Fruit fly (Drosophila melanogaster) whole organism, embryonic: ENCODE measurements around the gene CG32720.

Source experiments
- Awh ChIP-seq: fragments of 200-800 bp; sonication (Bioruptor generic); IDR thresholded peaks from 2 replicates; pipeline ENCODE4, ENCODE4 v1.3.6; 2022; ENCODE audit warnings: missing biosample characterization, missing genetic modification characterization
- CG10209 ChIP-seq: fragments of 200-800 bp; sonication (Bioruptor generic); optimal IDR thresholded peaks from 3 replicates; lab custom pipeline; 2017; ENCODE audit warnings: missing biosample characterization, mild to moderate bottlenecking, missing genetic modification characterization, missing genetic modification reagents
- CG11723 ChIP-seq: fragments of 200-800 bp; sonication (Bioruptor generic); optimal IDR thresholded peaks from 2 replicates; lab custom pipeline; 2017; ENCODE audit warnings: missing biosample characterization, mild to moderate bottlenecking, missing genetic modification characterization
- CG12391 ChIP-seq: fragments of 200-800 bp; sonication (Bioruptor generic); optimal IDR thresholded peaks from 3 replicates; lab custom pipeline; 2018; ENCODE audit warnings: missing biosample characterization, mild to moderate bottlenecking, missing genetic modification characterization, moderate library complexity
- CG12744 ChIP-seq: fragments of 200-800 bp; sonication (Bioruptor generic); optimal IDR thresholded peaks from 2 replicates; lab custom pipeline; 2016; ENCODE audit warnings: missing biosample characterization, missing genetic modification characterization
- CG13624 ChIP-seq: fragments of 200-800 bp; sonication (Bioruptor generic); optimal IDR thresholded peaks from 2 replicates; lab custom pipeline; 2016; ENCODE audit warnings: missing biosample characterization, missing genetic modification characterization
- CG15479 ChIP-seq: fragments of 200-800 bp; sonication (Bioruptor generic); optimal IDR thresholded peaks from 3 replicates; lab custom pipeline; 2019; ENCODE audit warnings: missing biosample characterization, mild to moderate bottlenecking, missing genetic modification characterization, moderate library complexity
- CG16813 ChIP-seq: fragments of 200-800 bp; sonication (Bioruptor generic); IDR thresholded peaks from 3 replicates; pipeline ENCODE4 v1.3.6; 2022; ENCODE audit warnings: missing biosample characterization, missing genetic modification characterization; ENCODE audit not compliant: partially characterized antibody
- CG17829 ChIP-seq: fragments of 200-800 bp; optimal IDR thresholded peaks from 2 replicates; lab custom pipeline; 2019; ENCODE audit warnings: missing biosample characterization, mild to moderate bottlenecking, missing genetic modification characterization, moderate library complexity
- CG2889 ChIP-seq: fragments of 200-800 bp; sonication (Bioruptor generic); IDR thresholded peaks from 3 replicates; pipeline ENCODE4 v1.3.6; 2022; ENCODE audit warnings: missing biosample characterization, missing genetic modification characterization
- CG3281 ChIP-seq: fragments of 200-800 bp; sonication (Bioruptor generic); optimal IDR thresholded peaks from 3 replicates; lab custom pipeline; 2017; ENCODE audit warnings: missing biosample characterization, mild to moderate bottlenecking, missing genetic modification characterization
- CG3407 ChIP-seq: fragments of 200-800 bp; sonication (Bioruptor generic); optimal IDR thresholded peaks from 2 replicates; lab custom pipeline; 2018; ENCODE audit warnings: missing biosample characterization, mild to moderate bottlenecking, missing genetic modification characterization
- CG34224 ChIP-seq: fragments of 200-800 bp; sonication (Bioruptor generic); IDR thresholded peaks from 3 replicates; pipeline ENCODE4 v1.3.6; 2022; ENCODE audit warnings: missing biosample characterization, missing genetic modification characterization; ENCODE audit not compliant: partially characterized antibody
- CG7839 ChIP-seq: fragments of 200-800 bp; sonication (Bioruptor generic); optimal IDR thresholded peaks from 3 replicates; lab custom pipeline; 2018; ENCODE audit warnings: missing biosample characterization, mild to moderate bottlenecking, missing genetic modification characterization, moderate library complexity
- CG8924 ChIP-seq: fragments of 200-800 bp; optimal IDR thresholded peaks from 3 replicates; lab custom pipeline; 2019; ENCODE audit warnings: missing biosample characterization, mild to moderate bottlenecking, missing genetic modification characterization, moderate library complexity
- Camta ChIP-seq: fragments of 200-800 bp; sonication (Bioruptor generic); optimal IDR thresholded peaks from 2 replicates; lab custom pipeline; 2016; ENCODE audit warnings: missing biosample characterization, missing genetic modification characterization
- Dp ChIP-seq: fragments of 200-800 bp; sonication (Bioruptor generic); optimal IDR thresholded peaks from 2 replicates; lab custom pipeline; 2018; ENCODE audit warnings: missing biosample characterization, mild to moderate bottlenecking, missing genetic modification characterization, moderate library complexity
- Fer1 ChIP-seq: fragments of 200-800 bp; sonication (Bioruptor generic); optimal IDR thresholded peaks from 2 replicates; lab custom pipeline; 2017; ENCODE audit warnings: missing biosample characterization, mild to moderate bottlenecking, missing genetic modification characterization
- HHEX ChIP-seq: fragments of 200-800 bp; sonication (Bioruptor generic); optimal IDR thresholded peaks from 3 replicates; lab custom pipeline; 2017; ENCODE audit warnings: missing biosample characterization, mild to moderate bottlenecking, missing genetic modification characterization, missing genetic modification reagents
- Max ChIP-seq: fragments of 200-800 bp; sonication (Bioruptor generic); optimal IDR thresholded peaks from 2 replicates; lab custom pipeline; 2016; ENCODE audit warnings: missing biosample characterization, mild to moderate bottlenecking, missing genetic modification characterization
- Mes4 ChIP-seq: fragments of 200-800 bp; sonication (Bioruptor generic); optimal IDR thresholded peaks from 2 replicates; lab custom pipeline; 2016; ENCODE audit warnings: missing biosample characterization, missing genetic modification characterization
- NK7.1 ChIP-seq: fragments of 200-800 bp; sonication (Bioruptor generic); optimal IDR thresholded peaks from 3 replicates; lab custom pipeline; 2016; ENCODE audit warnings: missing biosample characterization, missing genetic modification characterization
- Nf-YB ChIP-seq: fragments of 200-800 bp; sonication (Bioruptor generic); optimal IDR thresholded peaks from 3 replicates; lab custom pipeline; 2019; ENCODE audit warnings: missing biosample characterization, mild to moderate bottlenecking, missing genetic modification characterization, moderate library complexity
- Opbp ChIP-seq: fragments of 200-800 bp; sonication (Bioruptor generic); IDR thresholded peaks from 3 replicates; pipeline ENCODE4 v1.3.6; 2022; ENCODE audit warnings: missing biosample characterization, missing genetic modification characterization; ENCODE audit not compliant: partially characterized antibody
- Ptx1 ChIP-seq: fragments of 200-800 bp; sonication (Bioruptor generic); IDR thresholded peaks from 2 replicates; pipeline ENCODE4 v1.3.6; 2022; ENCODE audit warnings: missing biosample characterization, missing genetic modification characterization
- Taf1 ChIP-seq: fragments of 200-800 bp; sonication (Bioruptor generic); IDR thresholded peaks from 2 replicates; pipeline ENCODE4 v1.3.6; 2022; ENCODE audit warnings: missing biosample characterization, missing genetic modification characterization
- Vsx1 ChIP-seq: fragments of 200-800 bp; sonication (Bioruptor generic); optimal IDR thresholded peaks from 2 replicates; lab custom pipeline; 2017; ENCODE audit warnings: missing biosample characterization, mild to moderate bottlenecking, missing genetic modification characterization, missing genetic modification reagents
- Xrp1 ChIP-seq: fragments of 200-800 bp; sonication (Bioruptor generic); IDR thresholded peaks from 2 replicates; pipeline ENCODE4 v1.3.6; 2022; ENCODE audit warnings: missing biosample characterization, missing genetic modification characterization
- bcd ChIP-seq: fragments of 200-800 bp; sonication (Bioruptor generic); optimal IDR thresholded peaks from 2 replicates; lab custom pipeline; 2017; ENCODE audit warnings: missing biosample characterization, mild to moderate bottlenecking, missing genetic modification characterization
- cad ChIP-seq: fragments of >200 bp; optimal IDR thresholded peaks from 2 replicates; lab custom pipeline; 2017; ENCODE audit warnings: missing biosample characterization, missing genetic modification characterization
- dan ChIP-seq: fragments of 200-800 bp; sonication (Bioruptor generic); IDR thresholded peaks from 2 replicates; pipeline ENCODE4 v1.3.6; 2022; ENCODE audit warnings: missing biosample characterization, missing genetic modification characterization
- eve ChIP-seq, 2 experiments: fragments of >200 bp; optimal IDR thresholded peaks; 2 replicates each; lab custom pipeline; 2017; ENCODE audit warnings: missing biosample characterization in 2 of 2, missing genetic modification characterization in 2 of 2
- eyg ChIP-seq: fragments of 200-800 bp; sonication (Bioruptor generic); optimal IDR thresholded peaks from 3 replicates; lab custom pipeline; 2016; ENCODE audit warnings: missing biosample characterization, missing genetic modification characterization
- fu2 ChIP-seq: fragments of 200-800 bp; sonication (Bioruptor generic); optimal IDR thresholded peaks from 2 replicates; lab custom pipeline; 2016; ENCODE audit warnings: missing biosample characterization, missing genetic modification characterization
- gcm2 ChIP-seq: fragments of 200-800 bp; sonication (Bioruptor generic); optimal IDR thresholded peaks from 2 replicates; lab custom pipeline; 2016; ENCODE audit warnings: missing biosample characterization, missing genetic modification characterization
- hb ChIP-seq: fragments of 200-800 bp; sonication (Bioruptor generic); IDR thresholded peaks from 3 replicates; pipeline ENCODE4 v1.3.6; 2022; ENCODE audit warnings: missing biosample characterization, missing genetic modification characterization; ENCODE audit not compliant: partially characterized antibody
- jigr1 ChIP-seq: fragments of 200-800 bp; sonication (Bioruptor generic); IDR thresholded peaks from 3 replicates; pipeline ENCODE4 v1.3.6; 2022; ENCODE audit warnings: missing biosample characterization, missing genetic modification characterization
- kni ChIP-seq: fragments of 200-800 bp; sonication (Bioruptor generic); optimal IDR thresholded peaks from 3 replicates; lab custom pipeline; 2017; ENCODE audit warnings: mild to moderate bottlenecking, missing biosample characterization, missing genetic modification reagents, missing genetic modification characterization
- lilli ChIP-seq: fragments of 200-800 bp; sonication (Bioruptor generic); optimal IDR thresholded peaks from 3 replicates; lab custom pipeline; 2016; ENCODE audit warnings: missing biosample characterization, missing genetic modification characterization
- mirr ChIP-seq: fragments of 200-800 bp; sonication (Bioruptor generic); optimal IDR thresholded peaks from 3 replicates; lab custom pipeline; 2018; ENCODE audit warnings: missing biosample characterization, mild to moderate bottlenecking, missing genetic modification characterization
- nmo ChIP-seq: fragments of 200-800 bp; sonication (Bioruptor generic); optimal IDR thresholded peaks from 2 replicates; lab custom pipeline; 2018; ENCODE audit warnings: missing biosample characterization, mild to moderate bottlenecking, missing genetic modification characterization, moderate library complexity
- odd ChIP-seq: fragments of 200-800 bp; sonication (Bioruptor generic); optimal IDR thresholded peaks from 2 replicates; lab custom pipeline; 2017; ENCODE audit warnings: missing biosample characterization, mild to moderate bottlenecking, missing genetic modification characterization
- pho ChIP-seq: fragments of 200-800 bp; sonication (Bioruptor generic); optimal IDR thresholded peaks from 2 replicates; lab custom pipeline; 2016; ENCODE audit warnings: missing biosample characterization, missing genetic modification characterization
- repo ChIP-seq: fragments of 200-800 bp; sonication (Bioruptor generic); optimal IDR thresholded peaks from 2 replicates; lab custom pipeline; 2016; ENCODE audit warnings: missing biosample characterization, missing genetic modification characterization
- row ChIP-seq: fragments of 200-800 bp; sonication (Bioruptor generic); IDR thresholded peaks from 3 replicates; pipeline ENCODE4 v1.3.6; 2022; ENCODE audit warnings: missing biosample characterization, missing genetic modification characterization
- sd ChIP-seq: fragments of 200-800 bp; sonication (Bioruptor generic); optimal IDR thresholded peaks from 3 replicates; lab custom pipeline; 2018; ENCODE audit warnings: missing biosample characterization, mild to moderate bottlenecking, missing genetic modification characterization, moderate library complexity
- unc-4 ChIP-seq: fragments of 200-800 bp; sonication (Bioruptor generic); IDR thresholded peaks from 2 replicates; pipeline ENCODE4 v1.3.6; 2022; ENCODE audit warnings: missing biosample characterization, missing genetic modification characterization; ENCODE audit not compliant: partially characterized antibody
- usp ChIP-seq: fragments of >200 bp; optimal IDR thresholded peaks from 2 replicates; lab custom pipeline; 2017; ENCODE audit warnings: missing biosample characterization, missing genetic modification characterization
- vnd ChIP-seq: fragments of 200-800 bp; sonication (Bioruptor generic); IDR thresholded peaks from 3 replicates; pipeline ENCODE4 v1.3.6; 2022; ENCODE audit warnings: missing biosample characterization, missing genetic modification characterization; ENCODE audit not compliant: partially characterized antibody
- vvl ChIP-seq: fragments of 200-800 bp; sonication (Bioruptor generic); IDR thresholded peaks from 2 replicates; pipeline ENCODE4 v1.3.6; 2022; ENCODE audit warnings: missing biosample characterization, missing genetic modification characterization
- wek ChIP-seq: fragments of 200-800 bp; sonication (Bioruptor generic); optimal IDR thresholded peaks from 3 replicates; lab custom pipeline; 2018; ENCODE audit warnings: missing biosample characterization, mild to moderate bottlenecking, missing genetic modification characterization, moderate library complexity
- zfh2 ChIP-seq: fragments of 200-800 bp; sonication (Bioruptor generic); optimal IDR thresholded peaks from 2 replicates; lab custom pipeline; 2016; ENCODE audit warnings: missing biosample characterization, missing genetic modification characterization

The CG32720 gene

DNA sequence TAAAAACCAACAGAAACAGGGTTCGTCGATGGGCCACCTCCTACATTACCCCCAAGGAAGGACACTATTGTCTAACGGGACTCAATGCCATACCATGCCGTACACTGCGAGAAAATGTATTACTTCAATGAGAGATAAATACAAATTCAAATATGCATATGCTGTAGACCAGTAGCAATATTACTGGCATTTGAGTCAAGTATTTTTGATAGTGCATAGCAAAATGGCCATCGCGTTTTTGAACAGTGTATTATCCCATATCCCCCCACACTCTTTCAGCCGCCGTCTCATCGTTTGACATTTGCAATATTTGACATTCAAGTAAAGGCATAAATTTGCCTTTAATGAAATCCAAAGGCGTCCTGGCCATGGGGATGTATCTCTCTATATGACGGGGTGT is 48.5 kb downstream of the CG32720 start (continued):
- TF ChIP-seq pho (no peak), CG12744 (GFP tag; lab: Kevin White, UChicago) (no peak), Opbp (GFP tag; lab: Robert Waterston, UW) (no peak), sd (tag; lab: Kevin White, UChicago) (no peak), Awh (GFP tag; lab: Robert Waterston, UW) (no peak), CG7839 (tag; lab: Kevin White, UChicago) (peak; percentile 39), Fer1 (GFP tag; lab: Kevin White, UChicago) (no peak), Xrp1 (GFP tag; lab: Robert Waterston, UW) (no peak), Max (GFP tag; lab: Kevin White, UChicago) (no peak), dan (GFP tag; lab: Robert Waterston, UW) (no peak), odd (GFP tag; lab: Kevin White, UChicago) (no peak), mirr (GFP tag; lab: Kevin White, UChicago) (no peak), eyg (GFP tag; lab: Kevin White, UChicago) (no peak), kni (GFP tag; lab: Kevin White, UChicago) (no peak), bcd (GFP tag; lab: Kevin White, UChicago) (no peak), Nf-YB (no peak), cad (GFP tag; lab: Kevin White, UChicago) (no peak), zfh2 (GFP tag; lab: Kevin White, UChicago) (no peak), CG8924 (tag; lab: Kevin White, UChicago) (peak; percentile 24), NK7.1 (GFP tag; lab: Kevin White, UChicago) (no peak), wek (GFP tag; lab: Kevin White, UChicago) (no peak), Taf1 (GFP tag; lab: Robert Waterston, UW) (no peak), fu2 (GFP tag; lab: Kevin White, UChicago) (no peak), Mes4 (GFP tag; lab: Kevin White, UChicago) (no peak), vnd (GFP tag; lab: Robert Waterston, UW) (no peak), row (peak; percentile 46; the same call in 2 of the 3 replicates), CG17829 (tag; lab: Kevin White, UChicago) (no peak), CG16813 (GFP tag; lab: Robert Waterston, UW) (no peak), CG2889 (GFP tag; lab: Robert Waterston, UW) (no peak), CG3407 (GFP tag; lab: Kevin White, UChicago) (no peak), usp (GFP tag; lab: Kevin White, UChicago) (no peak), eve (GFP tag; optimal IDR thresholded peaks at IDR 0.05; lab: Kevin White, UChicago) (no peak), CG15479 (no peak), CG11723 (GFP tag; lab: Kevin White, UChicago) (no peak), Camta (GFP tag; lab: Kevin White, UChicago) (no peak), unc-4 (GFP tag; lab: Robert Waterston, UW) (no peak), HHEX (GFP tag; lab: Kevin White, UChicago) (no peak), repo (GFP tag; lab: Kevin White, UChicago) (no peak), vvl (GFP tag; lab: Robert Waterston, UW) (no peak), Ptx1 (GFP tag; lab: Robert Waterston, UW) (0 out of 2 replicates have a peak, but pooled peaks have one; percentile 23), gcm2 (GFP tag; lab: Kevin White, UChicago) (no peak), CG13624 (no peak), Dp (GFP tag; lab: Kevin White, UChicago) (no peak), hb (GFP tag; lab: Robert Waterston, UW) (no peak), CG34224 (no peak), lilli (peak; percentile 20), CG12391 (tag; lab: Kevin White, UChicago) (no peak), nmo (GFP tag; lab: Kevin White, UChicago) (peak; percentile 1), jigr1 (GFP tag; lab: Robert Waterston, UW) (no peak), Vsx1 (GFP tag; lab: Kevin White, UChicago) (no peak), CG3281 (GFP tag; lab: Kevin White, UChicago) (no peak), CG10209 (peak; percentile 14)
